Fruit fly (Drosophila melanogaster): ENCODE measurements around the gene CG7702.

The CG7702 gene

DNA sequence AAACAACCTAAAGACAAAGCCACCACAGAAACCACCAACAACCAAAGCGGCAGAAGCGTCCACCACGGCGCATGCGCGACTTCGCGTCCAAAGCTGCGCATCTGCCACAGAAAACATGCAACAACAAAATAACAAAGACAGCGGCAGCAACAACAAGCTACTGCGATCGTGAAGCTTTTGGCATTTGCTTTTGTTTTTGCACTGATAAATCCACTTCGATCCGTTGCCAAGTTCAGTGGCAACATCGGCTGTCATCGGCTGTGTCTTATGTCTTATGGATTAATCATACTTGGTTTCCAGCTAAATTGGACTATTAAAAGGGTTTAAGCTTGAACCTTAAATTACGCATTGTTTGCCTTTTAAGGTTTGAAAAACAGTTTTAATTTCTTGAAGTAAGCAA lies 23.4 kb downstream of the CG7702 start, which contains the start of gene Muc91C:
Muc91C (minus strand) TSS at position 101 of the 400 bp plus-strand sequence.
- TF ChIP-seq CG11902 (GFP tag; optimal IDR thresholded peaks at IDR 0.05) = no peak
- TF ChIP-seq net (GFP tag; optimal IDR thresholded peaks at IDR 0.05) = no peak
- no peak for TF ChIP-seq CG8632 (GFP tag; optimal IDR thresholded peaks at IDR 0.05)
- no peak for TF ChIP-seq Sox15 (GFP tag; optimal IDR thresholded peaks at IDR 0.05)
- TF ChIP-seq fkh (GFP tag; optimal IDR thresholded peaks at IDR 0.05) = no peak
- no peak for TF ChIP-seq OdsH (GFP tag; optimal IDR thresholded peaks at IDR 0.05)
- no peak for TF ChIP-seq topi (GFP tag; optimal IDR thresholded peaks at IDR 0.05)
- TF ChIP-seq CG16779 (tag; optimal IDR thresholded peaks at IDR 0.05) = no peak
- no peak for TF ChIP-seq acj6 (GFP tag; optimal IDR thresholded peaks at IDR 0.05)
- TF ChIP-seq eg (GFP tag; IDR thresholded peaks at IDR 0.05) = no peak
- TF ChIP-seq vri (GFP tag; optimal IDR thresholded peaks at IDR 0.05) = no peak
- TF ChIP-seq CG3032 (tag; optimal IDR thresholded peaks at IDR 0.05) = no peak
- no peak for TF ChIP-seq CG6854 (GFP tag; optimal IDR thresholded peaks at IDR 0.05)
- no peak for TF ChIP-seq Eip78C (GFP tag)
- TF ChIP-seq Met (GFP tag; optimal IDR thresholded peaks at IDR 0.05) = no peak
- no peak for TF ChIP-seq svp (GFP tag)

DNA sequence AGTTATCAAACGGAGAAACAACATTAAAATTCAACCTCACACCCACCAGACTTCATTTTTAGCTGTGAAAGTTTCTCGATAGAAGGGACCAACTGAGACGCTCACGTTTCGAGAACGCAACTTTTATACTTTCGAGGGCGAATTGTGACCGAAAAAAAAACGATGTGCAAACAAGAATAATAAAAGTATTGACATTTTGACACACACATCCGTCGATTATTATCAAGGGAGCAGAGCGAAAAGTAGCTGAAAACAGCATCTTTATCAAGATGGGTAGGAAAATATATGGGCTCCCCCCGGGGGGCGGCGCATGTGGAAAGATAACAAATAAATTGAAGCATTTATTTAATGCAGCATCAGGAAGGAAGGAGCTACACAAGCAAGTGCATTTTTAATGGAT lies 24.4 kb downstream of the CG7702 start, which contains the start of gene CG14300:
CG14300 (minus strand) TSS at position 101 of the 400 bp plus-strand sequence.
- no peak for TF ChIP-seq Lpt (GFP tag; optimal IDR thresholded peaks at IDR 0.05)
- TF ChIP-seq Eip75B (GFP tag; optimal IDR thresholded peaks at IDR 0.05) = no peak
- no peak for TF ChIP-seq CG3919 (GFP tag; optimal IDR thresholded peaks at IDR 0.05)
- TF ChIP-seq esn (GFP tag; optimal IDR thresholded peaks at IDR 0.05) = no peak

DNA sequence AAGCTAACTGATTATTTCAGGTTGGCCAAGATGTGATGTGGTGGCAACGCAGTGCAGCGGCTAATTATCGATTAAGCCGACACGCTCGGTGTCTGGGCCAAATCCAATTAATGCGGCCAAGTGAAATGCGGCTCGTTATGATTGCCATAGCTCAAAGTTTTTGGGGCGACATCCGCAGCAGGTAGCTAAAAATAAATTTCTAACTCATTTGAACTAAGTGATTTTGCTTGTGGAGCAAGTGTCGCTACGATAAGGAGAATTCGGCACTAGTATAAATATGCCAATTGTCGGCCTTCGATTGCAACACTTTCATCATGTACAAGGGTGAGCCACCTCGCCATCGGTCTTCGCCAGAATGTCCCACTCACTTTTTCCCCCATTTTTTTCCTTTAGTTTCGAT lies 25.8 kb downstream of the CG7702 start, which contains the start of gene CG34282:
CG34282 (plus strand) TSS at position 301 of the 400 bp plus-strand sequence.
- TF ChIP-seq Eip75B (GFP tag; optimal IDR thresholded peaks at IDR 0.05) = no peak

DNA sequence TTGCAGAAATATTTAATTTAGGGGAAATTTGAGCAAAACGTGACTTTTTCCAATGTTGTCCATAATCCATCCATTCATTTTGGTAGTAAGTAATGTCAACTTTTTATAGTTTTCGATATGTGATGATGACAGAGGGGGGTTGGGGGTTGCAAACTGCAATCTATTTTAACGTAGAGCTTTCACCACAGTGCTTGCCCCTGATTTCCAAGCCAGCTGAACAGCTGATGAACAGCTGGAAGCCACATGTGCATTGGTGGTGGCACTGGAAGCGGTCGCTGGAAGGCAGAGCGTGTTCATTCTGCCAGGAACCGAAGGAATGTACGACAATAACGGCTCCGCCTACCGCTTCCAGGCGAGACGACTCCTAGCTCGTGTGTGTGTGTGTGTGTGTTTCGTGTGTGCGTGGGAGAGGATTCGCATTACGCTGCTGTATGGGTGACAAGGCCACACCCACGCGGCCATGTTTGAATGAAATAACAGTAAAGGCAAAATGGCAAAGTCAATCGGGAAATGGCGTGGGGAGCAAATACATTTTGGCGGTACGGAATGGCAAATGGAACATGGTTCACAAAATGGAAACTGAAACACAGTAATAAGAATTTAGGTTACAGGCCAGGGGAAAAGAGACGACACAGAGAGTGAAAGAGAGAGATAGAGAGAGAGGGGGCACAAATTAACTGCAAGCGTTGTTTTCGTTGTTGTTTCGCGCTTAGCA lies 29.8 kb downstream of the CG7702 start:
- TF ChIP-seq fkh (GFP tag; optimal IDR thresholded peaks at IDR 0.05) = no peak

DNA sequence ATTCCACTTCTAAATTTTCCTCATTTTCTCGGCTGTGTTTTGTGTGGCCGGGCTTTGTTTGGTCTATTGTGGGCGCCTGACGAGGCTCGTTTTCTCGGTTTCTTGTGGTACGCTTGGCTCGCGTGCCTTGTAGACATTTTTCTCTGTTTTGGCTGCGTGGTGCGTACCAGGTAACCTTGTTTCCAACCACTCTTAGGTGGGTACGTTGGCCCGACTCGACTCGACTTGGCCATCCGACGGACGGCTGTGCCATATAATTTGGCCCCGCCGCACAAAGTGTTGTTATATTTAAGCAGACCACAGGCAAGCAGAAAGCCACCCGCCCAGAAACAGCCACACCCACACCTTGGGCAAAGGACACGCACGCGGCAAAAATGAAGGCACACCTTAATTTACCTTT lies 34.3 kb downstream of the CG7702 start:
- TF ChIP-seq CG7368 (GFP tag; optimal IDR thresholded peaks at IDR 0.05) = no peak
- no peak for TF ChIP-seq Eip78C (GFP tag)
- TF ChIP-seq CG16779 (tag; optimal IDR thresholded peaks at IDR 0.05) = no peak
- TF ChIP-seq CG15336 (GFP tag; IDR thresholded peaks at IDR 0.05) = no peak
- no peak for TF ChIP-seq CG6808 (GFP tag; optimal IDR thresholded peaks at IDR 0.05)
- TF ChIP-seq eg (GFP tag; IDR thresholded peaks at IDR 0.05) = no peak
- TF ChIP-seq vri (GFP tag; optimal IDR thresholded peaks at IDR 0.05) = no peak
- TF ChIP-seq cyc (GFP tag; optimal IDR thresholded peaks at IDR 0.05) = no peak
- TF ChIP-seq esn (GFP tag; optimal IDR thresholded peaks at IDR 0.05) = no peak
- no peak for TF ChIP-seq CG11762 (GFP tag; optimal IDR thresholded peaks at IDR 0.05; ENCODE audit: insufficient read depth)

DNA sequence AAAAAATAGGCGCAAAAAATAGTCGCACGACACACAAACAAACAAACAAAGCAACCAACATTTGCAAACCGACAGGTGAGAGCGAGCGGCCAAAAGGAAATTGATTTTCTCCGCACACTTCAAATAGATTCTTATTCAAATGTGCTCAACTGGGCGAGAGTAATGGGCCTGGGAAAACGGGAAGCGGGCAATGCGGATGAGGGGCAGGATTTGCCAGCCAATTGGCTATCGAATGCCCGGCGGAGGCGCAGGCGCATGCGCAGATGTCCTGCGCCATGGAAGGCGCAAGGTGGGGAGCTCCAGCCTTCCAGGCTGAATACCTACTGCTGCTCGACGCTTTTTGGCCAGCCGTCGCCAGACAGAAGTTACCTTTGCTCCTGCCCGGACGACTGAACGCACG lies 36.0 kb downstream of the CG7702 start, which contains the start of the genes ChAT and VAChT:
ChAT (plus strand) TSS at position 352 of the 400 bp plus-strand sequence.
VAChT (plus strand) TSS at position 352 of the 400 bp plus-strand sequence.
- no peak for TF ChIP-seq pdm3 (GFP tag; optimal IDR thresholded peaks at IDR 0.05)
- no peak for TF ChIP-seq spab (GFP tag; optimal IDR thresholded peaks at IDR 0.05)
- no peak for TF ChIP-seq salr (GFP tag; optimal IDR thresholded peaks at IDR 0.05)
- no peak for TF ChIP-seq CG6792 (GFP tag; optimal IDR thresholded peaks at IDR 0.05)
- no peak for TF ChIP-seq CG7368 (GFP tag; optimal IDR thresholded peaks at IDR 0.05)

DNA sequence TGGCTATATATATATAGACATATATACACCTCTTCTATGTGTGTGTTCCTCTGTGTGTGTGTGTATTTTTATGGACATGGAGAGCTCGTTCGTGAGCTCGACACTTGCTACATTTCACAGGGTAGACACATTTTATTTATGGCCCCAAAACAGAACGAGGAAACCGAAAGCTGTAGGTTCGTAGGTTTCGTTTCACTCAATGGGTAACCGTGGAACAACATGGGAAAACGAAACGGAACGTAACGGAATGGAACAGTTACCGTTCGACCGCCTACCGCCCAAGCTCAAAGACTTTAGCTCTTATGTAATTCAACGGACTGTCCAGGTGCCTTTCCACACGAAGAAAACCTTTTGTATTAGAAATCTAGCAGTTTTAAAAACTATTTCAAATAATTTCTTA lies 37.1 kb downstream of the CG7702 start:
- TF ChIP-seq Eip78C (GFP tag) (no peak), CG34406 (GFP tag; optimal IDR thresholded peaks at IDR 0.05) (no peak), eg (GFP tag; IDR thresholded peaks at IDR 0.05) (no peak), Eip93F (GFP tag; optimal IDR thresholded peaks at IDR 0.05) (no peak), CG6808 (GFP tag; optimal IDR thresholded peaks at IDR 0.05) (no peak), ss (GFP tag; optimal IDR thresholded peaks at IDR 0.05) (no peak), svp (GFP tag) (no peak), CG4318 (GFP tag; optimal IDR thresholded peaks at IDR 0.05) (no peak), Gug (GFP tag; IDR thresholded peaks at IDR 0.05) (no peak), lz (GFP tag; optimal IDR thresholded peaks at IDR 0.05) (no peak), CG10631 (GFP tag; optimal IDR thresholded peaks at IDR 0.05) (no peak), OdsH (GFP tag; optimal IDR thresholded peaks at IDR 0.05) (no peak), CG8119 (GFP tag; IDR thresholded peaks at IDR 0.05) (no peak), CG7368 (GFP tag; optimal IDR thresholded peaks at IDR 0.05) (no peak), dsx (GFP tag; optimal IDR thresholded peaks at IDR 0.05; ENCODE audit: poor library complexity, severe bottlenecking) (no peak), Smox (GFP tag; optimal IDR thresholded peaks at IDR 0.05) (no peak), Met (GFP tag; optimal IDR thresholded peaks at IDR 0.05) (no peak)
